Fruit fly (Drosophila melanogaster): ENCODE results near the gene Dis3.

Dis3 gene

dm6 chr3R:24297444-24298146 lies 35.6 kb upstream of the Dis3 start:
- TF ChIP-seq usp (GFP tag; optimal IDR thresholded peaks at IDR 0.05) (no peak), Dll (optimal IDR thresholded peaks at IDR 0.05) (no peak), CG8478 (optimal IDR thresholded peaks at IDR 0.05) (no peak), psq (optimal IDR thresholded peaks at IDR 0.05) (no peak), pan (optimal IDR thresholded peaks at IDR 0.05) (no peak), EcR (GFP tag; optimal IDR thresholded peaks at IDR 0.05) (no peak)

dm6 chr3R:24298534-24298936 lies 34.7 kb upstream of the Dis3 start:
- no peak for TF ChIP-seq psq (optimal IDR thresholded peaks at IDR 0.05)
- TF ChIP-seq pan (optimal IDR thresholded peaks at IDR 0.05): no peak

- TF ChIP-seq EcR (GFP tag; optimal IDR thresholded peaks at IDR 0.05): no peak
- TF ChIP-seq Dll (optimal IDR thresholded peaks at IDR 0.05): no peak
- no peak for TF ChIP-seq psq (optimal IDR thresholded peaks at IDR 0.05)
- TF ChIP-seq pan (optimal IDR thresholded peaks at IDR 0.05): no peak
- no peak for TF ChIP-seq CG8478 (optimal IDR thresholded peaks at IDR 0.05)
- no peak for TF ChIP-seq usp (GFP tag; optimal IDR thresholded peaks at IDR 0.05)
Observed at dm6 chr3R:24299148-24299547, 34.1 kb upstream of the Dis3 start.

- no peak for TF ChIP-seq Dll (optimal IDR thresholded peaks at IDR 0.05)
Observed at dm6 chr3R:24301520-24301919, 31.7 kb upstream of the Dis3 start.

dm6 chr3R:24303060-24303459 lies 30.2 kb upstream of the Dis3 start:
- TF ChIP-seq Dll (optimal IDR thresholded peaks at IDR 0.05) (no peak), pan (optimal IDR thresholded peaks at IDR 0.05) (no peak), usp (GFP tag; optimal IDR thresholded peaks at IDR 0.05) (no peak), CG8478 (optimal IDR thresholded peaks at IDR 0.05) (no peak), EcR (GFP tag; optimal IDR thresholded peaks at IDR 0.05) (no peak), psq (optimal IDR thresholded peaks at IDR 0.05) (no peak)

- TF ChIP-seq pan (optimal IDR thresholded peaks at IDR 0.05): no peak
- no peak for TF ChIP-seq psq (optimal IDR thresholded peaks at IDR 0.05)
- no peak for TF ChIP-seq Dll (optimal IDR thresholded peaks at IDR 0.05)
- TF ChIP-seq EcR (GFP tag; optimal IDR thresholded peaks at IDR 0.05): no peak
- TF ChIP-seq CG8478 (optimal IDR thresholded peaks at IDR 0.05): no peak
- TF ChIP-seq usp (GFP tag; optimal IDR thresholded peaks at IDR 0.05): no peak
Observed at dm6 chr3R:24318217-24319082, 14.8 kb upstream of the Dis3 start, which contains the start of the genes Nab2 and BRWD3. Gene Nab2, minus strand, starts transcription at chr3R:24318419. Gene BRWD3, plus strand, starts transcription at chr3R:24319000.

dm6 chr3R:24319083-24319381 lies 14.2 kb upstream of the Dis3 start:
- no peak for TF ChIP-seq psq (optimal IDR thresholded peaks at IDR 0.05)
- TF ChIP-seq usp (GFP tag; optimal IDR thresholded peaks at IDR 0.05): no peak
- no peak for TF ChIP-seq CG8478 (optimal IDR thresholded peaks at IDR 0.05)
- TF ChIP-seq pan (optimal IDR thresholded peaks at IDR 0.05): no peak
- no peak for TF ChIP-seq Dll (optimal IDR thresholded peaks at IDR 0.05)
- no peak for TF ChIP-seq EcR (GFP tag; optimal IDR thresholded peaks at IDR 0.05)

- TF ChIP-seq pan (optimal IDR thresholded peaks at IDR 0.05): no peak
- TF ChIP-seq usp (GFP tag; optimal IDR thresholded peaks at IDR 0.05): no peak
- TF ChIP-seq CG8478 (optimal IDR thresholded peaks at IDR 0.05): no peak
- TF ChIP-seq psq (optimal IDR thresholded peaks at IDR 0.05): no peak
- TF ChIP-seq Dll (optimal IDR thresholded peaks at IDR 0.05): no peak
- TF ChIP-seq EcR (GFP tag; optimal IDR thresholded peaks at IDR 0.05): no peak
Observed at dm6 chr3R:24319632-24320341, 13.4 kb upstream of the Dis3 start.

dm6 chr3R:24320342-24320711 lies 12.9 kb upstream of the Dis3 start:
- TF ChIP-seq usp (GFP tag; optimal IDR thresholded peaks at IDR 0.05) (no peak), pan (optimal IDR thresholded peaks at IDR 0.05) (no peak), EcR (GFP tag; optimal IDR thresholded peaks at IDR 0.05) (no peak), Dll (optimal IDR thresholded peaks at IDR 0.05) (no peak), psq (optimal IDR thresholded peaks at IDR 0.05) (no peak), CG8478 (optimal IDR thresholded peaks at IDR 0.05) (peak; percentile 12)

- no peak for TF ChIP-seq CG8478 (optimal IDR thresholded peaks at IDR 0.05)
- TF ChIP-seq Dll (optimal IDR thresholded peaks at IDR 0.05): no peak
- TF ChIP-seq psq (optimal IDR thresholded peaks at IDR 0.05): no peak
- no peak for TF ChIP-seq usp (GFP tag; optimal IDR thresholded peaks at IDR 0.05)
- no peak for TF ChIP-seq EcR (GFP tag; optimal IDR thresholded peaks at IDR 0.05)
- no peak for TF ChIP-seq pan (optimal IDR thresholded peaks at IDR 0.05)
Observed at dm6 chr3R:24336622-24337021, 3.4 kb downstream of the Dis3 start, which contains the start of gene CG6432. Gene CG6432, plus strand, starts transcription at chr3R:24336922.

- TF ChIP-seq CG8478 (optimal IDR thresholded peaks at IDR 0.05) (no peak), psq (optimal IDR thresholded peaks at IDR 0.05) (no peak), pan (optimal IDR thresholded peaks at IDR 0.05) (no peak), Dll (optimal IDR thresholded peaks at IDR 0.05) (no peak), usp (GFP tag; optimal IDR thresholded peaks at IDR 0.05) (no peak), EcR (GFP tag; optimal IDR thresholded peaks at IDR 0.05) (no peak)
Observed at dm6 chr3R:24341251-24341650, 8.0 kb downstream of the Dis3 start, which contains the start of gene Ms. Gene Ms, plus strand, starts transcription at chr3R:24341551.
